Fruit fly (Drosophila melanogaster): Measurements from ENCODE around the gene Smr.

Gene Smr

DNA sequence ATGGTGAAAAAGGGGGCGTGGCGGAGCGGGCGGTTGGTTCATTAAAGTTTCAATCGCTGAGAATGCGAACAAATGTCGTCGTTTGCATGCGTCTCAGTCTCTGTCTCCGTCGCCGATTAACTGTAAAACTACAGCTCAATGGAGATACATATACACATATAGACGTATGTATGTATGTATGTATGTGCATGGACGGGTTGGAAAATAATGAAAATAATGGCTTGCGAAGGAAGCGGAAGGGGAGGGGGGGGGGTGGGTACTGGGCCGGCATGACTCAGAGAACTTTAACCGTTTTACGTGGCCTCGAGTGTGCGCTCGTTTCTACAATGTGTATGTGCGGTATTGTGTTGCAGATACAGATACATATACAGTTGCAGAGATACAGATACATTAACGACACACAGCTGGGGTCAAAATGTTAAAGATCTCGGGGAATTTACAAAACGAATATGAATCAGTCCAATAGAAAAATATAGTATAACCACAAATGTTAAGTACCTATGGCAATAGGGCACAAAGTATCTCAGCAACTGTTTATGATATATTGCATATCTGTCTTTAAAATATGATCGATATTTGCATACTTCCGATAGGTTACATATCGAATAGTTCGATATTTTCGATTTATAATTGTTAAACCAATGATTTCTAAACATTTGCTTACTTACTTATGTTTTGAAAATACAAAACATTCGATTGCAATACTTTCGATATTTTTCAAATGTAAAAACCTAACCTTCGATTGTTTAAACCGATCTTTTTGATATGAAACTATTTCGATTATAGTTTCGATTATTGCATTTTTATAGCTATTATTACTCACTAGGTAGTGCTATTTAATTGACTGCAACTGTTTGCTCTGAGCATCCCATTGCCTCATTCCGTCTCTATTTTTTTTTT lies 17.9 kb downstream of the Smr start (continued):
- no peak for TF ChIP-seq Optix (GFP tag; IDR thresholded peaks at IDR 0.05)
- no peak for TF ChIP-seq gfzf (GFP tag; optimal IDR thresholded peaks at IDR 0.05)
- TF ChIP-seq grn (GFP tag; optimal IDR thresholded peaks at IDR 0.05) = no peak
- peak; percentile 2 for TF ChIP-seq CG30431 (GFP tag; optimal IDR thresholded peaks at IDR 0.05)
- no peak for TF ChIP-seq CG15073 (GFP tag; optimal IDR thresholded peaks at IDR 0.05)
- TF ChIP-seq oc (tag; optimal IDR thresholded peaks at IDR 0.05) = no peak
- no peak for TF ChIP-seq Bdp1 (GFP tag; optimal IDR thresholded peaks at IDR 0.05)
- no peak for TF ChIP-seq Poxn (GFP tag; IDR thresholded peaks at IDR 0.05)
- TF ChIP-seq trem (tag; optimal IDR thresholded peaks at IDR 0.05) = no peak
- TF ChIP-seq CG17802 (tag; optimal IDR thresholded peaks at IDR 0.05) = no peak
- no peak for TF ChIP-seq CG6854 (GFP tag; optimal IDR thresholded peaks at IDR 0.05)
- peak; percentile 56 for TF ChIP-seq dmrt99B (tag; optimal IDR thresholded peaks at IDR 0.05)
- no peak for TF ChIP-seq CG17912 (GFP tag; optimal IDR thresholded peaks at IDR 0.05)
- no peak for TF ChIP-seq al (GFP tag; IDR thresholded peaks at IDR 0.05)
- no peak for TF ChIP-seq chn (GFP tag; optimal IDR thresholded peaks at IDR 0.05)
- no peak for TF ChIP-seq CG11560 (tag; IDR thresholded peaks at IDR 0.05)
- no peak for TF ChIP-seq Fer1 (GFP tag; optimal IDR thresholded peaks at IDR 0.05)
- TF ChIP-seq CG14441 (GFP tag; IDR thresholded peaks at IDR 0.05) = no peak
- TF ChIP-seq CG12299 (tag; optimal IDR thresholded peaks at IDR 0.05) = no peak
- TF ChIP-seq CG18764 (GFP tag; optimal IDR thresholded peaks at IDR 0.05) = no peak
- TF ChIP-seq pfk (GFP tag; optimal IDR thresholded peaks at IDR 0.05) = no peak
- TF ChIP-seq sens-2 (GFP tag; IDR thresholded peaks at IDR 0.05) = no peak
- no peak for TF ChIP-seq CG2889 (GFP tag; IDR thresholded peaks at IDR 0.05)
- peak; percentile 30; the same call in 1 of the 2 replicates for TF ChIP-seq slbo (GFP tag; IDR thresholded peaks at IDR 0.05)
- no peak for TF ChIP-seq E2f2 (GFP tag; IDR thresholded peaks at IDR 0.05)
- peak; percentile 47 for TF ChIP-seq Sox100B (GFP tag; optimal IDR thresholded peaks at IDR 0.05)
- peak in 1 of 2 experiments; percentile 86 for TF ChIP-seq eve (GFP tag; optimal IDR thresholded peaks at IDR 0.05)
- TF ChIP-seq Usf (GFP tag; optimal IDR thresholded peaks at IDR 0.05) = no peak
- TF ChIP-seq usp (GFP tag; optimal IDR thresholded peaks at IDR 0.05) = no peak
- no peak for TF ChIP-seq Scr (GFP tag; IDR thresholded peaks at IDR 0.05; ENCODE audit: partially characterized antibody)
- TF ChIP-seq CG3407 (GFP tag; optimal IDR thresholded peaks at IDR 0.05) = no peak
- TF ChIP-seq Xrp1 (GFP tag; IDR thresholded peaks at IDR 0.05) = peak; percentile 38; the same call in 1 of the 2 replicates
- peak; percentile 3 for TF ChIP-seq Blimp-1 (GFP tag; optimal IDR thresholded peaks at IDR 0.05)
- TF ChIP-seq gem (tag; optimal IDR thresholded peaks at IDR 0.05) = peak; percentile 47
- TF ChIP-seq CG15269 (tag; optimal IDR thresholded peaks at IDR 0.05) = no peak
- no peak for TF ChIP-seq Rx (GFP tag; IDR thresholded peaks at IDR 0.05)
- TF ChIP-seq CG9817 (tag; optimal IDR thresholded peaks at IDR 0.05) = no peak
- no peak for TF ChIP-seq pzg (GFP tag; optimal IDR thresholded peaks at IDR 0.05)
- no peak for TF ChIP-seq wdn (GFP tag; IDR thresholded peaks at IDR 0.05)
- no peak for TF ChIP-seq HLH4C (GFP tag; IDR thresholded peaks at IDR 0.05; ENCODE audit: partially characterized antibody)
- TF ChIP-seq CG11247 (GFP tag; IDR thresholded peaks at IDR 0.05) = no peak
- TF ChIP-seq emc (GFP tag; optimal IDR thresholded peaks at IDR 0.05) = no peak
- TF ChIP-seq crol (GFP tag; IDR thresholded peaks at IDR 0.05) = peak; percentile 94
- TF ChIP-seq knrl (GFP tag; IDR thresholded peaks at IDR 0.05; ENCODE audit: partially characterized antibody) = no peak
- TF ChIP-seq Sox102F (GFP tag; optimal IDR thresholded peaks at IDR 0.05) = peak; percentile 32
- TF ChIP-seq CG7839 (tag; optimal IDR thresholded peaks at IDR 0.05) = peak; percentile 19
- no peak for TF ChIP-seq CG15696 (tag; optimal IDR thresholded peaks at IDR 0.05)
- no peak for TF ChIP-seq CG4328 (GFP tag; optimal IDR thresholded peaks at IDR 0.05)
- no peak for TF ChIP-seq nerfin-2 (GFP tag; IDR thresholded peaks at IDR 0.05; ENCODE audit: partially characterized antibody)
